Worm (Caenorhabditis elegans): ENCODE data around the gene F17C11.6.

The F17C11.6 gene

ce11 chrV:10965501-10965900 lies 10.6 kb downstream of the F17C11.6 start, which contains the start of the genes ctf-4 and eef-1G (continued):
- TF ChIP-seq T26A8.4 (GFP tag; IDR thresholded peaks at IDR 0.05) (peak; percentile 95), mep-1 (tag; optimal IDR thresholded peaks at IDR 0.05) (peak; percentile 98), ceh-62 (tag; optimal IDR thresholded peaks at IDR 0.05) (no peak), tag-97 (GFP tag; IDR thresholded peaks at IDR 0.05) (no peak), ceh-44 (GFP tag; IDR thresholded peaks at IDR 0.05) (no peak), fos-1 (tag; optimal IDR thresholded peaks at IDR 0.05) (peak; percentile 40), mxl-2 (GFP tag; conservative IDR thresholded peaks at IDR 0.05) (no peak), ceh-32 (tag; optimal IDR thresholded peaks at IDR 0.05; ENCODE audit: poor library complexity) (peak; percentile 56), zag-1 (tag; optimal IDR thresholded peaks at IDR 0.05) (no peak), dpl-1 (GFP tag; optimal IDR thresholded peaks at IDR 0.05) (peak; percentile 98), Y5F2A.4 (GFP tag; optimal IDR thresholded peaks at IDR 0.05) (peak; percentile 28), Y48G9A.11 (GFP tag; IDR thresholded peaks at IDR 0.05) (peak; percentile 7; the same call in 1 of the 2 replicates), nhr-76 (tag; optimal IDR thresholded peaks at IDR 0.05) (peak; percentile 18), nhr-102 (tag; optimal IDR thresholded peaks at IDR 0.05) (peak; percentile 96), nhr-48 (tag; optimal IDR thresholded peaks at IDR 0.05) (peak; percentile 94), lin-15B (tag; optimal IDR thresholded peaks at IDR 0.05) (peak; percentile 77), hlh-11 (tag; optimal IDR thresholded peaks at IDR 0.05) (peak; percentile 98), skn-1 (tag; optimal IDR thresholded peaks at IDR 0.05) (no peak), lin-13 (GFP tag; optimal IDR thresholded peaks at IDR 0.05) (peak; percentile 92), nhr-28 (tag; optimal IDR thresholded peaks at IDR 0.05) (peak; percentile 97), F37D6.2 (tag; optimal IDR thresholded peaks at IDR 0.05) (peak; percentile 86), nhr-77 (tag; optimal IDR thresholded peaks at IDR 0.05) (peak; percentile 98), snpc-1.2 (GFP tag; IDR thresholded peaks at IDR 0.05) (peak; percentile 71; the same call in 1 of the 2 replicates), lin-29 (GFP tag; IDR thresholded peaks at IDR 0.05) (peak; percentile 86), aha-1 (tag) (peak; percentile 99), dmd-8 (GFP tag; IDR thresholded peaks at IDR 0.05) (peak; percentile 34; the same call in 1 of the 2 replicates), spr-1 (tag; optimal IDR thresholded peaks at IDR 0.05) (peak; percentile 88), fkh-10 (GFP tag; optimal IDR thresholded peaks at IDR 0.05) (peak; percentile 87), nhr-42 (GFP tag; IDR thresholded peaks at IDR 0.05) (peak; percentile 87; the same call in 1 of the 2 replicates), ZK546.5 (tag; optimal IDR thresholded peaks at IDR 0.05) (peak in 1 of 2 experiments; percentile 67), aly-2 (tag; optimal IDR thresholded peaks at IDR 0.05) (no peak), F49E8.2 (tag; optimal IDR thresholded peaks at IDR 0.05; ENCODE audit: borderline replicate concordance) (peak; percentile 51), pha-4 (GFP tag; IDR thresholded peaks at IDR 0.05) (peak; percentile 92), pha-4 (tag; optimal IDR thresholded peaks at IDR 0.05) (peak; percentile 100), dmd-6 (GFP tag; IDR thresholded peaks at IDR 0.05) (peak; percentile 98), unc-39 (tag; optimal IDR thresholded peaks at IDR 0.05) (no peak), duxl-1 (tag; optimal IDR thresholded peaks at IDR 0.05; ENCODE audit: poor library complexity) (peak; percentile 92), lin-39 (tag; optimal IDR thresholded peaks at IDR 0.05) (no peak), zfp-2 (tag; optimal IDR thresholded peaks at IDR 0.05) (peak; percentile 84), php-3 (GFP tag; IDR thresholded peaks at IDR 0.05) (peak; percentile 82), hmg-1.1 (GFP tag; IDR thresholded peaks at IDR 0.05) (peak; percentile 94), jun-1 (tag; optimal IDR thresholded peaks at IDR 0.05) (peak; percentile 84), cey-2 (tag; optimal IDR thresholded peaks at IDR 0.05; ENCODE audit: borderline replicate concordance, insufficient read depth) (no peak), vab-7 (GFP tag; IDR thresholded peaks at IDR 0.05) (peak; percentile 64), ztf-7 (tag; optimal IDR thresholded peaks at IDR 0.05) (no peak), lin-1 (GFP tag; IDR thresholded peaks at IDR 0.05) (peak; percentile 94), lsy-2 (tag; optimal IDR thresholded peaks at IDR 0.05) (peak; percentile 71 to 96), ZK337.2 (GFP tag; IDR thresholded peaks at IDR 0.05) (no peak), mdt-29 (GFP tag; IDR thresholded peaks at IDR 0.05) (peak; percentile 89), hif-1 (tag; optimal IDR thresholded peaks at IDR 0.05) (peak; percentile 62 to 84), nhr-25 (tag; optimal IDR thresholded peaks at IDR 0.05; ENCODE audit: borderline replicate concordance, insufficient read depth) (peak; percentile 97), nhr-10 (tag; optimal IDR thresholded peaks at IDR 0.05) (peak; percentile 82)

Data from whole organism, L4 larva.